Fruit fly (Drosophila melanogaster) whole organism, wandering third instar larva: ENCODE data around the gene obst-G.

Source experiments
- Abd-B ChIP-seq: fragments of >200 bp; optimal IDR thresholded peaks from 2 replicates; lab custom pipeline; 2017; ENCODE audit warnings: missing biosample characterization, missing genetic modification characterization
- CG32264 ChIP-seq: fragments of 200-800 bp; sonication (Bioruptor generic); optimal IDR thresholded peaks from 2 replicates; lab custom pipeline; 2016; ENCODE audit warnings: missing biosample characterization, missing genetic modification characterization
- CG9705 ChIP-seq: fragments of 200-800 bp; sonication (Bioruptor generic); optimal IDR thresholded peaks from 2 replicates; lab custom pipeline; 2018; ENCODE audit warnings: missing biosample characterization, mild to moderate bottlenecking, missing genetic modification characterization
- CrebA ChIP-seq: fragments of 200-800 bp; sonication (Bioruptor generic); optimal IDR thresholded peaks from 2 replicates; lab custom pipeline; 2016; ENCODE audit warnings: missing biosample characterization, mild to moderate bottlenecking, missing genetic modification characterization, borderline replicate concordance
- Dif ChIP-seq: fragments of 200-275, 200-300 bp; sonication (Bioruptor generic); optimal IDR thresholded peaks from 2 replicates; lab custom pipeline; 2018; ENCODE audit warnings: missing biosample characterization, missing genetic modification characterization; ENCODE audit not compliant: partially characterized antibody
- GATAd ChIP-seq: sonication (Bioruptor generic); optimal IDR thresholded peaks from 2 replicates; lab custom pipeline; 2016; ENCODE audit warnings: missing biosample characterization, missing genetic modification characterization
- HLH106 ChIP-seq: fragments of 200-800 bp; optimal IDR thresholded peaks from 3 replicates; lab custom pipeline; 2019; ENCODE audit warnings: missing biosample characterization, mild to moderate bottlenecking, missing genetic modification characterization, moderate library complexity
- Hnf4 ChIP-seq: fragments of 200-800 bp; sonication (Bioruptor generic); optimal IDR thresholded peaks from 2 replicates; lab custom pipeline; 2016; ENCODE audit warnings: missing biosample characterization, mild to moderate bottlenecking, missing genetic modification characterization
- Hr78 ChIP-seq: fragments of >200 bp; optimal IDR thresholded peaks from 2 replicates; lab custom pipeline; 2017; ENCODE audit warnings: missing biosample characterization, missing genetic modification characterization
- Hr83 ChIP-seq: fragments of 200-300 bp; sonication (Bioruptor generic); optimal IDR thresholded peaks from 2 replicates; lab custom pipeline; 2016; ENCODE audit warnings: missing biosample characterization, mild to moderate bottlenecking, missing genetic modification characterization, moderate library complexity; ENCODE audit not compliant: poor library complexity, severe bottlenecking
- Jra ChIP-seq: sonication (Bioruptor generic); optimal IDR thresholded peaks from 2 replicates; lab custom pipeline; 2016; ENCODE audit warnings: missing biosample characterization, missing genetic modification characterization
- Mio ChIP-seq: sonication (Bioruptor generic); optimal IDR thresholded peaks from 2 replicates; lab custom pipeline; 2016; ENCODE audit warnings: missing biosample characterization, missing genetic modification characterization
- Myc ChIP-seq: fragments of >200 bp; optimal IDR thresholded peaks from 2 replicates; lab custom pipeline; 2017
- N ChIP-seq: fragments of >200 bp; optimal IDR thresholded peaks from 2 replicates; lab custom pipeline; 2018; ENCODE audit warnings: missing biosample characterization, missing external identifiers, missing genetic modification characterization
- OdsH ChIP-seq: fragments of 200-800 bp; sonication (Bioruptor generic); optimal IDR thresholded peaks from 2 replicates; lab custom pipeline; 2016; ENCODE audit warnings: missing biosample characterization, mild to moderate bottlenecking, missing genetic modification characterization
- Rel ChIP-seq, 2 experiments: fragments of 200-800 bp; sonication (Bioruptor generic) in 1 of 2; optimal IDR thresholded peaks; 2 replicates in 1 of 2; 3 replicates in 1 of 2; lab custom pipeline; 2016 to 2019; ENCODE audit warnings: mild to moderate bottlenecking in 2 of 2, missing biosample characterization in 2 of 2, missing genetic modification characterization in 2 of 2, moderate library complexity in 1 of 2
- Sp1 ChIP-seq: fragments of 200-800 bp; sonication (Bioruptor generic); optimal IDR thresholded peaks from 3 replicates; lab custom pipeline; 2019; ENCODE audit warnings: missing biosample characterization, mild to moderate bottlenecking, missing genetic modification characterization, moderate library complexity
- Vsx2 ChIP-seq: fragments of 200-300, 225-300 bp; sonication (Bioruptor generic); optimal IDR thresholded peaks from 2 replicates; lab custom pipeline; 2018; ENCODE audit warnings: missing biosample characterization, missing genetic modification characterization; ENCODE audit not compliant: partially characterized antibody
- brk ChIP-seq: fragments of 200-800 bp; sonication (Bioruptor generic); optimal IDR thresholded peaks from 2 replicates; lab custom pipeline; 2016; ENCODE audit warnings: missing biosample characterization, mild to moderate bottlenecking, missing genetic modification characterization
- dmrt93B ChIP-seq: fragments of 200-800 bp; sonication (Bioruptor generic); optimal IDR thresholded peaks from 2 replicates; lab custom pipeline; 2018; ENCODE audit warnings: missing biosample characterization, mild to moderate bottlenecking, missing genetic modification characterization
- dsf ChIP-seq: sonication (Bioruptor generic); optimal IDR thresholded peaks from 2 replicates; lab custom pipeline; 2016; ENCODE audit warnings: missing biosample characterization, missing genetic modification characterization, borderline replicate concordance
- ey ChIP-seq: fragments of 200-800 bp; sonication (Bioruptor generic); optimal IDR thresholded peaks from 2 replicates; lab custom pipeline; 2016; ENCODE audit warnings: missing biosample characterization, missing genetic modification characterization
- fru ChIP-seq: fragments of 200-800 bp; sonication (Bioruptor generic); optimal IDR thresholded peaks from 3 replicates; lab custom pipeline; 2016; ENCODE audit warnings: missing biosample characterization, mild to moderate bottlenecking, missing genetic modification characterization
- h ChIP-seq: fragments of 200-800 bp; sonication (Bioruptor generic); optimal IDR thresholded peaks from 3 replicates; lab custom pipeline; 2016; ENCODE audit warnings: missing biosample characterization, mild to moderate bottlenecking, missing genetic modification characterization
- jim ChIP-seq: fragments of 175-275, 200-325 bp; sonication (Bioruptor generic); optimal IDR thresholded peaks from 2 replicates; lab custom pipeline; 2016; ENCODE audit warnings: missing biosample characterization, mild to moderate bottlenecking, missing genetic modification characterization
- lola ChIP-seq: fragments of >200 bp; optimal IDR thresholded peaks from 2 replicates; lab custom pipeline; 2017; ENCODE audit warnings: missing biosample characterization, missing genetic modification characterization
- pan ChIP-seq: fragments of >200 bp; optimal IDR thresholded peaks from 2 replicates; lab custom pipeline; 2017
- psq ChIP-seq: fragments of 200-800 bp; sonication (Bioruptor generic); optimal IDR thresholded peaks from 3 replicates; lab custom pipeline; 2017; ENCODE audit warnings: missing biosample characterization, mild to moderate bottlenecking, missing genetic modification characterization, moderate library complexity
- rgr ChIP-seq: fragments of 200-800 bp; sonication (Bioruptor generic); optimal IDR thresholded peaks from 3 replicates; lab custom pipeline; 2016; ENCODE audit warnings: missing biosample characterization, mild to moderate bottlenecking, missing genetic modification characterization
- sage ChIP-seq: fragments of 200-800 bp; sonication (Bioruptor generic); optimal IDR thresholded peaks from 2 replicates; lab custom pipeline; 2016; ENCODE audit warnings: missing biosample characterization, mild to moderate bottlenecking, missing genetic modification characterization
- tai ChIP-seq: sonication (Bioruptor generic); optimal IDR thresholded peaks from 2 replicates; lab custom pipeline; 2016; ENCODE audit warnings: missing biosample characterization, missing genetic modification characterization
- woc ChIP-seq: sonication (Bioruptor generic); optimal IDR thresholded peaks from 2 replicates; lab custom pipeline; 2016; ENCODE audit warnings: missing biosample characterization, mild to moderate bottlenecking, missing genetic modification characterization

Gene obst-G

DNA sequence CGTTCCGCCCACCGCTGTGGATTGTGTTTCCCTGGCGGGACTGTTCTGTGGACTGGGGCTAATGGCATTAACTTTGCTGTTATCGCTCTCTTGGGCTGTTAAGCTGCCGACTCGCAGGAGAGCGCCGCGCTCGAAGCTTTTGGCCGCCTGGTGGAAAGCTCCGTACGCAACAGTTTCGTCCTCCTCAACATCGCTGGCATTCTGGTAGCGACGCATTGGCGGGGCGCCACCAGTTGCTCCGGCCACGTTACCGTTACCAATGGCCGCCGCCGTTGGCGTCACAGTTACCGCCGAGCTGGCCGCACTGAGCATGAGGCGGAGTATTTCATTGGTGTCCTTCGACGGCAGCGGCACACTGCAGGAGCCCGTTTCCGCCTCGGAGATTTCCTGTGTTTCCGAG, 15.8 kb downstream of the obst-G start:
- no peak for TF ChIP-seq dsf
- TF ChIP-seq dmrt93B (GFP tag; lab: Kevin White, UChicago): no peak
- no peak for TF ChIP-seq lola (GFP tag; lab: Kevin White, UChicago)
- no peak for TF ChIP-seq Rel (GFP tag; optimal IDR thresholded peaks at IDR 0.05; lab: Kevin White, UChicago)
- TF ChIP-seq Rel (tag; optimal IDR thresholded peaks at IDR 0.05; lab: Kevin White, UChicago): no peak
- TF ChIP-seq woc: no peak
- TF ChIP-seq jim (GFP tag; lab: Kevin White, UChicago): no peak
- no peak for TF ChIP-seq Myc
- no peak for TF ChIP-seq OdsH (GFP tag; lab: Kevin White, UChicago)
- TF ChIP-seq CG9705 (GFP tag; lab: Kevin White, UChicago): no peak
- no peak for TF ChIP-seq tai
- TF ChIP-seq ey: no peak
- no peak for TF ChIP-seq rgr (GFP tag; lab: Kevin White, UChicago)
- TF ChIP-seq sage (GFP tag; lab: Kevin White, UChicago): no peak
- TF ChIP-seq GATAd (GFP tag; lab: Kevin White, UChicago): no peak
- no peak for TF ChIP-seq pan
- no peak for TF ChIP-seq Sp1 (GFP tag; lab: Kevin White, UChicago)
- TF ChIP-seq h (GFP tag; lab: Kevin White, UChicago): no peak
- no peak for TF ChIP-seq CrebA
- no peak for TF ChIP-seq Hnf4 (GFP tag; lab: Kevin White, UChicago)

dm6 chr3L:11931619-11932018, 21.5 kb downstream of the obst-G start:
- TF ChIP-seq dsf (no peak), Jra (no peak), dmrt93B (GFP tag; lab: Kevin White, UChicago) (no peak), woc (no peak), Dif (GFP tag; lab: Kevin White, UChicago) (no peak), Hnf4 (GFP tag; lab: Kevin White, UChicago) (no peak), pan (no peak), tai (no peak), HLH106 (tag; lab: Kevin White, UChicago) (no peak), OdsH (GFP tag; lab: Kevin White, UChicago) (no peak)

DNA sequence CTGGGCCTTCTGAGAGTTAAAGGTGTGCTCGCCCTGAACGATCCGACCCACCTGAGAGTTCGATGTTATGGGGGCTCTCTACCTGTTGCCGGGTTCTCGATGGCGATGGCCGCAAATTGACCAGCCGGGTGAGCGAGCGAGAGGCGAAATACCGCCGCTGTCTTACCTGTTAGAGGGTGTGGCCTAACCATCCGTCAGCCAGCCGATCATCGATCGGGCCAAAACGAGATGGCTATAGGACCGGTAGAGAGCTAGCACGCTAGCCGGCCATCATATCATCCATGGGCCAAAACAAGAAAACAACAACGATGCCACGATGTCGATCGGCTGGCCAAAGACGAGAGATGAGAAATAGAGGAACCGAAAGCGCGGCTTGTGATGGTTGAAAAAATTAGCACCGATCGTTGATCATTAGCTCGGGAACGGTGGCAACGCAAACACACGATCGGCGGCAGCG, 25.8 kb downstream of the obst-G start, which contains the start of gene byn:
byn (plus strand) TSS at position 407 of the 457 bp plus-strand sequence.
- TF ChIP-seq Abd-B: no peak

dm6 chr3L:11925382-11925781, 27.7 kb downstream of the obst-G start:
- TF ChIP-seq dmrt93B (GFP tag; lab: Kevin White, UChicago) (no peak), Vsx2 (no peak)

- TF ChIP-seq CG32264 (GFP tag; lab: Kevin White, UChicago): no peak
- TF ChIP-seq Vsx2: no peak
- TF ChIP-seq ey: no peak
- no peak for TF ChIP-seq Sp1 (GFP tag; lab: Kevin White, UChicago)
- TF ChIP-seq woc: no peak
- TF ChIP-seq jim (GFP tag; lab: Kevin White, UChicago): no peak
- no peak for TF ChIP-seq Hr78 (GFP tag; lab: Kevin White, UChicago)
- TF ChIP-seq Hnf4 (GFP tag; lab: Kevin White, UChicago): no peak
- TF ChIP-seq brk: no peak
- no peak for TF ChIP-seq tai
- TF ChIP-seq rgr (GFP tag; lab: Kevin White, UChicago): no peak
- TF ChIP-seq OdsH (GFP tag; lab: Kevin White, UChicago): no peak
- no peak for TF ChIP-seq sage (GFP tag; lab: Kevin White, UChicago)
- TF ChIP-seq Myc: no peak
- TF ChIP-seq Rel (GFP tag; optimal IDR thresholded peaks at IDR 0.05; lab: Kevin White, UChicago): no peak
- no peak for TF ChIP-seq Rel (tag; optimal IDR thresholded peaks at IDR 0.05; lab: Kevin White, UChicago)
- no peak for TF ChIP-seq Mio
- no peak for TF ChIP-seq h (GFP tag; lab: Kevin White, UChicago)
- TF ChIP-seq psq (GFP tag; lab: Kevin White, UChicago): no peak
Observed at dm6 chr3L:11924657-11925056, 28.5 kb downstream of the obst-G start, which contains the start of gene SdhAL. Gene SdhAL, minus strand, starts transcription at chr3L:11924757.

DNA sequence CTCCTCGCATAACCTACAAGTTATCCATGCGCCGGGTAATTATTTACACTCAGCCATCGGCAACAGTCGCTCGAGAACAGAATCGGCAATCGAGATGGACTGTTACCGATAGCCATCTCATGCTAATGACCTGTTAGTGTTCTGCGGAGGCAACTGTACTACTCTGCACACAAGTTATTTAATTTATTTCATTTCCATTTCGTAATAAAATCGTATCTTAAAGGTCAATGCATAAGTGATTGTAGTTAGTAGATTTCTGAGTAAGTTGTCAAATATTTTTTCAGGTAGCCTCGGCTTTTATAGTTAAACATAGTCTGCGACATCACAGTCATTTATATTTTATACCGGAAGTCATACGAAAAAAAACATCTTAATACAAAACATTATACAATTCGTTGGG, 31.9 kb downstream of the obst-G start, which contains the start of gene CG11588:
CG11588 (plus strand) TSS at position 301 of the 400 bp plus-strand sequence.
- TF ChIP-seq fru (GFP tag; lab: Kevin White, UChicago) (no peak), CG32264 (GFP tag; lab: Kevin White, UChicago) (no peak), Hr83 (GFP tag; lab: Kevin White, UChicago) (no peak), dmrt93B (GFP tag; lab: Kevin White, UChicago) (no peak), N (no peak), lola (GFP tag; lab: Kevin White, UChicago) (no peak), pan (no peak), Myc (no peak), Dif (GFP tag; lab: Kevin White, UChicago) (no peak)
